Fruit fly (Drosophila melanogaster) whole organism, wandering third instar larva: ENCODE results near the gene apolpp.

Experiments used
- Hr83 ChIP-seq: fragments of 200-300 bp; sonication (Bioruptor generic); optimal IDR thresholded peaks from 2 replicates; lab custom pipeline; 2016; ENCODE audit warnings: missing biosample characterization, mild to moderate bottlenecking, missing genetic modification characterization, moderate library complexity; ENCODE audit not compliant: poor library complexity, severe bottlenecking
- OdsH ChIP-seq: fragments of 200-800 bp; sonication (Bioruptor generic); optimal IDR thresholded peaks from 2 replicates; lab custom pipeline; 2016; ENCODE audit warnings: missing biosample characterization, mild to moderate bottlenecking, missing genetic modification characterization
- ey ChIP-seq: fragments of 200-800 bp; sonication (Bioruptor generic); optimal IDR thresholded peaks from 2 replicates; lab custom pipeline; 2016; ENCODE audit warnings: missing biosample characterization, missing genetic modification characterization

DNA sequence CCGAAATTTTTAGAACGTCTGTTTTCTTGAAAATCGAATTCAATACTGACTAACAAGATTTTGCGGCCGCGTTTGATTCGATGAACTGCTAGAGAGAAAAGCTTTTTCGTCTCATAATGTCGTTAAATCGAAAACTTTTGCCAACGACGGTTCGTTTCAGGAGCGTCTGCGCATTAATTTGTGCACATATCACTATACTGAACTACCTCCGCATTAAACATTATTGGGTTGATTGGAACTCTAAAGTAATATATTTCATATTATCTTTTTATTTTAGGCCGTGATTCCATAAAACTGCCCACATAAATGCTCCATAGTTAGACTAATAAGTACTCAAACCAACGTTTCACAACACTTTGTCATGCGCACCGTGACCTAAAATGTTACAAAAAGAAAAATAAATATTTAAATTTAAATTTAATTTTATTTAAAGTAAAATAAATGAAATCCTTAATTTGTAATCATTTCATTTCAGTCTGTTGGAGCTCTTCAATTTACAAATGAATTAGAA is 7.1 kb upstream of the apolpp start, which contains the start of gene CaMKII:
- TF ChIP-seq ey (no peak), Hr83 (GFP tag; lab: Kevin White, UChicago) (no peak), OdsH (peak; percentile 3)
